Fruit fly (Drosophila melanogaster): ENCODE data around the gene Nle.

- TF ChIP-seq Sin3A (optimal IDR thresholded peaks at IDR 0.05) (no peak), h (optimal IDR thresholded peaks at IDR 0.05) (no peak), Myc (optimal IDR thresholded peaks at IDR 0.05) (no peak), insv (optimal IDR thresholded peaks at IDR 0.05) (no peak), psq (optimal IDR thresholded peaks at IDR 0.05) (no peak), ttk (optimal IDR thresholded peaks at IDR 0.05) (no peak)
Measured at dm6 chr2L:547978-548377, 19.9 kb downstream of the Nle start.

Measured in Kc167 (cell line).